Fruit fly (Drosophila melanogaster) whole organism, wandering third instar larva: ENCODE data around the gene pot.

Experiments used
- OdsH ChIP-seq: fragments of 200-800 bp; sonication (Bioruptor generic); optimal IDR thresholded peaks from 2 replicates; lab custom pipeline; 2016; ENCODE audit warnings: missing biosample characterization, mild to moderate bottlenecking, missing genetic modification characterization
- brk ChIP-seq: fragments of 200-800 bp; sonication (Bioruptor generic); optimal IDR thresholded peaks from 2 replicates; lab custom pipeline; 2016; ENCODE audit warnings: missing biosample characterization, mild to moderate bottlenecking, missing genetic modification characterization
- fru ChIP-seq: fragments of 200-800 bp; sonication (Bioruptor generic); optimal IDR thresholded peaks from 3 replicates; lab custom pipeline; 2016; ENCODE audit warnings: missing biosample characterization, mild to moderate bottlenecking, missing genetic modification characterization
- lola ChIP-seq: fragments of >200 bp; optimal IDR thresholded peaks from 2 replicates; lab custom pipeline; 2017; ENCODE audit warnings: missing biosample characterization, missing genetic modification characterization
- pan ChIP-seq: fragments of >200 bp; optimal IDR thresholded peaks from 2 replicates; lab custom pipeline; 2017

DNA sequence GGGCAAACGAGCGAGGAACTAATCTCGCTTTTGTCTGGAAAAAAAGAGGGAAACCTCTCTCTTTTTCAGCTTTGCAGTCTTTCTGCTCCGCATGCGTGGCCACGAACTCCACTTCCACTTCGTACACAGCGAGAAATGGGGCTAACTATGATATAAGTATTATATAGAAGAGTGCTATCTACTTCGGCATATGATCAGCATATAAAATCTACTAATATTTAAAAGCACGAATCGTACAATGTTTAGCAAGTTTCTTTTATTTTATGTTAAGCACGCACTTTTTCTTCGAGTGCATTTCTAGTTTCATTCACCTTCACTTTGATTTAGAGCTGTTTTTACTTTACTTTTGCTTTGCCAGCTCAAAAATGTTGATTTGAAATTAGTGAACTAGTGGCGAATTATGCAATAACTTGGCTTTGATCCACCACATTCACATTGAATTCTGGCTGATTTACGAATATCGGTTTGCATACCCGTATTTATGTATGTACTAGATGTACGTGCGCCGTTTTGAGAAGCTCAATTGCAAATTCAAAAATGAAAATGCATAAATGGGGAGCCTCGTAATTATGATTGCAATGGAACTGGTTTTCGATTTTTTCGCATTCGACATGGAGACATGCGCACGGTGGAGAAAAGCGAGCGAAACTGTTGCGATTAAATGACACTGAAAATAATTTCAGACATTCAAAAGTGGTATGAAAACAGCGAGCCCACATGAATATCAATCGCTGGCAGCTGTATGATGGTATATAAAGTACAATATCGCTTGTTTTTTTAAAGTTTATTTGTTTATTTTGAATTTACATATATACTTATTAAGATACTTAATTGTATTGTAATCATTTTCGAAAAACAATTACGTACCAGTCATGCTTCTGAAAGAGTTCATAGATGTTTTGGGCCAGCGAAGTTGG is 59.3 kb downstream of the pot start:
- TF ChIP-seq OdsH (GFP tag; lab: Kevin White, UChicago), result peak; percentile 64
- TF ChIP-seq lola, result no peak
- TF ChIP-seq fru, result peak; percentile 83
- no peak for TF ChIP-seq pan
- TF ChIP-seq brk (GFP tag; lab: Kevin White, UChicago), result no peak
